Worm (Caenorhabditis elegans) whole organism, mixed stage, embryonic: ENCODE data around the gene R05G6.4.

Experiments
- M03D4.4 ChIP-seq: sonication (generic microtip); optimal IDR thresholded peaks from 2 replicates; lab custom pipeline; 2017; ENCODE audit warnings: mild to moderate bottlenecking, missing genetic modification characterization, missing compliant biosample characterization
- ceh-43 ChIP-seq: fragments of 200-800 bp; sonication (Bioruptor generic); optimal IDR thresholded peaks from 2 replicates; lab custom pipeline; 2018; ENCODE audit warnings: mild to moderate bottlenecking, missing genetic modification characterization, moderate library complexity, missing compliant biosample characterization
- ces-1 ChIP-seq: fragments of 150-350 bp; optimal IDR thresholded peaks from 2 replicates; lab custom pipeline; 2014; ENCODE audit warnings: missing biosample characterization, missing genetic modification reagents, missing genetic modification characterization
- elt-1 ChIP-seq: sonication (generic microtip); optimal IDR thresholded peaks from 2 replicates; lab custom pipeline; 2017; ENCODE audit warnings: missing genetic modification characterization, mild to moderate bottlenecking, missing compliant biosample characterization, antibody characterized with exemption, moderate library complexity, borderline replicate concordance; ENCODE audit not compliant: insufficient read depth
- ham-2 ChIP-seq: fragments of 200-800 bp; sonication (Bioruptor generic); optimal IDR thresholded peaks from 2 replicates; lab custom pipeline; 2018; ENCODE audit warnings: mild to moderate bottlenecking, missing genetic modification characterization, missing compliant biosample characterization
- lin-13 ChIP-seq: fragments of 150-350 bp; optimal IDR thresholded peaks from 2 replicates; lab custom pipeline; 2014; ENCODE audit warnings: missing biosample characterization, missing genetic modification characterization
- lin-32 ChIP-seq: fragments of 200-800 bp; sonication (Bioruptor generic); optimal IDR thresholded peaks from 2 replicates; lab custom pipeline; 2018; ENCODE audit warnings: mild to moderate bottlenecking, missing genetic modification characterization, missing compliant biosample characterization
- lsy-2 ChIP-seq: fragments of 150-350 bp; optimal IDR thresholded peaks from 2 replicates; lab custom pipeline; 2014; ENCODE audit warnings: missing biosample characterization, missing genetic modification characterization
- mep-1 ChIP-seq: fragments of 150-350 bp; optimal IDR thresholded peaks from 2 replicates; lab custom pipeline; 2017; ENCODE audit warnings: missing biosample characterization, missing genetic modification reagents, missing genetic modification characterization, inconsistent platforms
- nhr-237 ChIP-seq: fragments of 150-350 bp; optimal IDR thresholded peaks from 2 replicates; lab custom pipeline; 2014; ENCODE audit warnings: missing biosample characterization, missing genetic modification characterization
- nhr-76 ChIP-seq: sonication (generic microtip); optimal IDR thresholded peaks from 2 replicates; lab custom pipeline; 2017; ENCODE audit warnings: missing biosample characterization, missing genetic modification characterization
- unc-62 ChIP-seq: fragments of 150-350 bp; optimal IDR thresholded peaks from 2 replicates; lab custom pipeline; 2014; ENCODE audit warnings: missing biosample characterization, missing genetic modification reagents, missing genetic modification characterization

- TF ChIP-seq ham-2 (GFP tag; lab: Kevin White, UChicago) (no peak), mep-1 (tag; lab: Kevin White, UChicago) (no peak), lsy-2 (no peak), unc-62 (no peak), ceh-43 (GFP tag; lab: Kevin White, UChicago) (no peak), nhr-237 (no peak), ces-1 (GFP tag; lab: Kevin White, UChicago) (no peak), nhr-76 (tag; lab: Kevin White, UChicago) (no peak), M03D4.4 (tag; lab: Kevin White, UChicago) (no peak), lin-13 (tag; lab: Kevin White, UChicago) (no peak), lin-32 (GFP tag; lab: Kevin White, UChicago) (no peak), elt-1 (tag; lab: Kevin White, UChicago) (no peak)
Observed at ce11 chrIV:7474826-7475225, 38.2 kb upstream of the R05G6.4 start, which contains the start of gene slc-25A18.2.
